Fruit fly (Drosophila melanogaster): ENCODE data around the gene Septin1.

The Septin1 gene

DNA sequence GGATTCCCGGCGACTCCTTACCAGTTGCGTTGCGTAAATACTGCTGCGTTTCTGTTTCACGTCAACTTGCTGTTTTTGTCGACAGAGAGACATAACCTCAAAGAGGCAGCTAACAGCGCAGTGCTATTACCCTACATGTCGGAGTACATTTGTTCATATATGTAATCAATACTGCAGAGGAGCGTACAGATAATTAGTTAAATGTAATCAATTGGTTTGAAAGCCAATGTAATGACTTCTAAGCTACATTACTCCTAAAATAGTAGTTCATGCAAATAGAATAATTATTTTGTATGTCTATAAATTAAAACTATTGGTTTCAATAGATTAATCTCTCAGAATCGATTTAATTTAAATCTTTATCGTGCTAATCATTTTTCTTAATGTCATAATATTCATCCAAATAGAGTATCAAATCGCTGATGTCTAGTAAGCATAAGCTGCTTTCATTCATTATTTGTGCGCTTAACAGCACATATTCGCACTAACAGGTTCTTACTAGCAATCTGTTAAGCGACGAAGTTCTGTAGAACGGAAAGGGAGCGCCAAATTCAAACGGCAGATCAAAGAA lies 38.8 kb upstream of the Septin1 start, which contains the start of the genes SLIRP1 and anox (continued):
- peak; percentile 64; the same call in 1 of the 3 replicates for TF ChIP-seq C15 (GFP tag; IDR thresholded peaks at IDR 0.05)
- TF ChIP-seq CG8089 (GFP tag; optimal IDR thresholded peaks at IDR 0.05), result peak; percentile 61
- TF ChIP-seq CrebB (tag; optimal IDR thresholded peaks at IDR 0.05), result peak; percentile 78
- TF ChIP-seq ap (GFP tag; IDR thresholded peaks at IDR 0.05), result peak; percentile 42; the same call in 1 of the 2 replicates
- no peak for TF ChIP-seq CkIIα-i1 (GFP tag; IDR thresholded peaks at IDR 0.05)
- TF ChIP-seq CG15696 (tag; optimal IDR thresholded peaks at IDR 0.05), result peak; percentile 68
- peak; percentile 80 for TF ChIP-seq HHEX (GFP tag; optimal IDR thresholded peaks at IDR 0.05)
- TF ChIP-seq sd (tag; optimal IDR thresholded peaks at IDR 0.05), result no peak
- TF ChIP-seq ara (GFP tag; IDR thresholded peaks at IDR 0.05), result 0 out of 2 replicates have a peak, but pooled peaks have one; percentile 38
- TF ChIP-seq Bgb (GFP tag; IDR thresholded peaks at IDR 0.05; ENCODE audit: partially characterized antibody), result no peak
- peak; percentile 63 for TF ChIP-seq CG2875 (GFP tag; optimal IDR thresholded peaks at IDR 0.05)
- TF ChIP-seq CG13775 (GFP tag; optimal IDR thresholded peaks at IDR 0.05), result peak; percentile 87
- no peak for TF ChIP-seq sim (GFP tag; IDR thresholded peaks at IDR 0.05)
- peak; percentile 73 for TF ChIP-seq salm (tag; optimal IDR thresholded peaks at IDR 0.05)
- TF ChIP-seq usp (GFP tag; optimal IDR thresholded peaks at IDR 0.05), result no peak
- no peak for TF ChIP-seq Dref (GFP tag; IDR thresholded peaks at IDR 0.05)
- peak; percentile 77 for TF ChIP-seq HLH54F (GFP tag; optimal IDR thresholded peaks at IDR 0.05)
- peak in 1 of 2 experiments; percentile 48 for TF ChIP-seq insv (GFP tag; optimal IDR thresholded peaks at IDR 0.05)
- peak; percentile 100 for TF ChIP-seq D19A (tag; optimal IDR thresholded peaks at IDR 0.05)
- no peak; the same call in 2 of the 3 replicates for TF ChIP-seq gce (GFP tag; IDR thresholded peaks at IDR 0.05)
- peak; percentile 43 for TF ChIP-seq CG3995 (GFP tag; optimal IDR thresholded peaks at IDR 0.05)
- TF ChIP-seq CG7556 (GFP tag; optimal IDR thresholded peaks at IDR 0.05), result peak; percentile 92
- peak; percentile 18 for TF ChIP-seq btn (GFP tag; optimal IDR thresholded peaks at IDR 0.05)
- TF ChIP-seq HmgD (GFP tag; optimal IDR thresholded peaks at IDR 0.05), result peak; percentile 49
- peak; percentile 80 for TF ChIP-seq CG18476 (GFP tag; optimal IDR thresholded peaks at IDR 0.05)
- TF ChIP-seq her (GFP tag; optimal IDR thresholded peaks at IDR 0.05), result peak; percentile 64
- TF ChIP-seq fd64A (GFP tag; optimal IDR thresholded peaks at IDR 0.05), result peak; percentile 24
- peak; percentile 65; the same call in 2 of the 3 replicates for TF ChIP-seq ken (GFP tag; IDR thresholded peaks at IDR 0.05)
- no peak for TF ChIP-seq MTF-1 (GFP tag; optimal IDR thresholded peaks at IDR 0.05; ENCODE audit: borderline replicate concordance)
- TF ChIP-seq Abd-B (GFP tag; optimal IDR thresholded peaks at IDR 0.05), result peak; percentile 91
- peak; percentile 3 for TF ChIP-seq kah (GFP tag; optimal IDR thresholded peaks at IDR 0.05)
- peak; percentile 69 for TF ChIP-seq cas (GFP tag; IDR thresholded peaks at IDR 0.05)
- TF ChIP-seq knrl (GFP tag; IDR thresholded peaks at IDR 0.05; ENCODE audit: partially characterized antibody), result no peak
- TF ChIP-seq CG11247 (GFP tag; IDR thresholded peaks at IDR 0.05), result peak; percentile 73
- TF ChIP-seq CG31388 (GFP tag; optimal IDR thresholded peaks at IDR 0.05), result peak; percentile 47
- TF ChIP-seq Doc3 (GFP tag; IDR thresholded peaks at IDR 0.05; ENCODE audit: partially characterized antibody), result no peak
- TF ChIP-seq inv (GFP tag; IDR thresholded peaks at IDR 0.05; ENCODE audit: partially characterized antibody), result no peak
- peak; percentile 95 for TF ChIP-seq CG17361 (GFP tag; IDR thresholded peaks at IDR 0.05)
- TF ChIP-seq CG2129 (GFP tag; IDR thresholded peaks at IDR 0.05; ENCODE audit: partially characterized antibody), result no peak
- peak; percentile 89 for TF ChIP-seq Hr3 (GFP tag; optimal IDR thresholded peaks at IDR 0.05)
- peak; percentile 76 for TF ChIP-seq CG7357 (GFP tag; IDR thresholded peaks at IDR 0.05)
- TF ChIP-seq Xbp1 (GFP tag; optimal IDR thresholded peaks at IDR 0.05), result peak; percentile 88
- no peak for TF ChIP-seq nerfin-2 (GFP tag; IDR thresholded peaks at IDR 0.05; ENCODE audit: partially characterized antibody)
- peak; percentile 61; the same call in 1 of the 2 replicates for TF ChIP-seq CG5953 (GFP tag; IDR thresholded peaks at IDR 0.05)
- peak; percentile 52 for TF ChIP-seq YL-1 (GFP tag; optimal IDR thresholded peaks at IDR 0.05)
- peak; percentile 86 for TF ChIP-seq CG15601 (tag; optimal IDR thresholded peaks at IDR 0.05)
- TF ChIP-seq Dad (GFP tag; optimal IDR thresholded peaks at IDR 0.05), result peak; percentile 55
- TF ChIP-seq sna (GFP tag; IDR thresholded peaks at IDR 0.05; ENCODE audit: partially characterized antibody), result no peak
- peak; percentile 82 for TF ChIP-seq Six4 (GFP tag; optimal IDR thresholded peaks at IDR 0.05)

Data from whole organism, embryonic.